Worm (Caenorhabditis elegans): ENCODE results near the gene oac-55.

oac-55 gene

DNA sequence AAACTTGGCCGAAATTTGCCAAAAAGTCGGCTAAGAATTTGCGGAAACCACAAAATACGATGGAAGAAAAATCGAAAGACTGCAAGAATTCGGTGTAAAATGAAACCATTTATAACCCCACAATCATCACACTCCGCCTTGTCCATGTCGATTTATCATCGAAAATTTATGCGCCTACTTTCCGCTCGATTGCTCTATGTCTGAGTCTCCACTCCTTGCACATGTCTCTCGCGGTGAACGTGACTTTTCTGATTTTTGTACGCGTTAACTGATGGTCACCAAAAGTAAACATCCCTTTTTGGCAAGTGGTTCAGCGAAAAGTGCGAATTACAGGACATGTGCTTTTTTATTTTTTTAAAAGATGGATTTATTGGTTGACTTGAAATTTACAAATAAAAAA is 16.0 kb downstream of the oac-55 start:
- TF ChIP-seq ceh-83 (GFP tag; optimal IDR thresholded peaks at IDR 0.05) (no peak), elt-1 (tag; optimal IDR thresholded peaks at IDR 0.05; ENCODE audit: borderline replicate concordance, insufficient read depth) (no peak), snpc-4 (tag; optimal IDR thresholded peaks at IDR 0.05) (no peak), drap-1 (GFP tag; optimal IDR thresholded peaks at IDR 0.05) (no peak), cnd-1 (tag; optimal IDR thresholded peaks at IDR 0.05) (no peak), nhr-28 (tag; optimal IDR thresholded peaks at IDR 0.05) (no peak), sptf-1 (tag; optimal IDR thresholded peaks at IDR 0.05) (no peak), mls-2 (tag; optimal IDR thresholded peaks at IDR 0.05) (no peak), flh-1 (GFP tag; optimal IDR thresholded peaks at IDR 0.05) (no peak), zip-8 (tag; optimal IDR thresholded peaks at IDR 0.05) (no peak)

- TF ChIP-seq tbx-8 (GFP tag; optimal IDR thresholded peaks at IDR 0.05) (no peak), bed-3 (GFP tag; optimal IDR thresholded peaks at IDR 0.05) (no peak), nhr-2 (tag; optimal IDR thresholded peaks at IDR 0.05) (no peak), flh-1 (GFP tag; optimal IDR thresholded peaks at IDR 0.05) (no peak), unc-120 (tag; optimal IDR thresholded peaks at IDR 0.05; ENCODE audit: poor library complexity, severe bottlenecking) (no peak), lin-32 (GFP tag; optimal IDR thresholded peaks at IDR 0.05) (no peak), ceh-83 (GFP tag; optimal IDR thresholded peaks at IDR 0.05) (no peak), unc-62 (GFP tag; optimal IDR thresholded peaks at IDR 0.05) (no peak), sptf-1 (tag; optimal IDR thresholded peaks at IDR 0.05) (no peak), zip-8 (tag; optimal IDR thresholded peaks at IDR 0.05) (no peak), ham-2 (GFP tag; optimal IDR thresholded peaks at IDR 0.05) (no peak), nhr-28 (tag; optimal IDR thresholded peaks at IDR 0.05) (no peak), snpc-4 (tag; optimal IDR thresholded peaks at IDR 0.05) (no peak), drap-1 (GFP tag; optimal IDR thresholded peaks at IDR 0.05) (no peak), sem-2 (GFP tag; optimal IDR thresholded peaks at IDR 0.05) (no peak), nhr-76 (tag; optimal IDR thresholded peaks at IDR 0.05) (no peak), ceh-39 (tag; optimal IDR thresholded peaks at IDR 0.05) (no peak)
These were observed 23.3 kb downstream of the oac-55 start, which contains the start of gene R08F11.1 for ce11 chrV:3784167-3784734. R08F11.1 (minus strand) TSS chrV:3784217.

ce11 chrV:3788538-3788937 is 27.6 kb downstream of the oac-55 start:
- TF ChIP-seq M03D4.4 (tag; optimal IDR thresholded peaks at IDR 0.05): no peak
- TF ChIP-seq bed-3 (GFP tag; optimal IDR thresholded peaks at IDR 0.05): no peak
- no peak for TF ChIP-seq ztf-11 (tag; optimal IDR thresholded peaks at IDR 0.05)

DNA sequence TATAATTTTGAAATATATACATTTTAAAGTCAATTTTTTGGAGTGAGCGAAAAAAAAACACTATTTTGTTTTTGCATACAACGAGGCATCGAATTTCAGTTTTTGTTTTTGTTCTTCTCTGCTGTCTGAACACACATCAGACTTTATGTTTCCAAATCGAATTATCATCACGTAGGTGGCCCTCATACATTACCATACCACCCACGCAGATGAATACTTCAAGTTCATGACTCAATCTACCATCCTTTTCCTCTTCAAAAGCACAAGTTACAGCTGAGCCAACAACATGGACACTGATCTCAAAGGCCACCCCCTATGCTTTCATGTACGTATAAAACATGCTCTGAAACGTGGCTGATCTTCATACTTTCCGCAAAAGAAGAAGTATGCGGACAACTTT is 28.8 kb downstream of the oac-55 start, which contains the start of gene R08F11.7:
TSS of gene R08F11.7 (plus strand) at position 301 of the 400 bp plus-strand sequence.
- TF ChIP-seq ztf-11 (tag; optimal IDR thresholded peaks at IDR 0.05) (no peak), sem-2 (GFP tag; optimal IDR thresholded peaks at IDR 0.05) (no peak), sptf-1 (tag; optimal IDR thresholded peaks at IDR 0.05) (no peak), zip-8 (tag; optimal IDR thresholded peaks at IDR 0.05) (no peak), nhr-237 (tag; optimal IDR thresholded peaks at IDR 0.05) (no peak), mab-5 (tag; optimal IDR thresholded peaks at IDR 0.05) (no peak), hlh-1 (tag; optimal IDR thresholded peaks at IDR 0.05) (no peak), snpc-4 (tag; optimal IDR thresholded peaks at IDR 0.05) (no peak), lin-13 (tag; optimal IDR thresholded peaks at IDR 0.05) (no peak), unc-39 (tag; optimal IDR thresholded peaks at IDR 0.05) (no peak), pha-4 (tag; optimal IDR thresholded peaks at IDR 0.05) (no peak), ces-1 (GFP tag; optimal IDR thresholded peaks at IDR 0.05) (no peak), nhr-28 (tag; optimal IDR thresholded peaks at IDR 0.05) (no peak), ceh-83 (GFP tag; optimal IDR thresholded peaks at IDR 0.05) (no peak), elt-1 (tag; optimal IDR thresholded peaks at IDR 0.05; ENCODE audit: borderline replicate concordance, insufficient read depth) (no peak), elt-3 (tag; optimal IDR thresholded peaks at IDR 0.05) (no peak), cnd-1 (tag; optimal IDR thresholded peaks at IDR 0.05) (no peak)

DNA sequence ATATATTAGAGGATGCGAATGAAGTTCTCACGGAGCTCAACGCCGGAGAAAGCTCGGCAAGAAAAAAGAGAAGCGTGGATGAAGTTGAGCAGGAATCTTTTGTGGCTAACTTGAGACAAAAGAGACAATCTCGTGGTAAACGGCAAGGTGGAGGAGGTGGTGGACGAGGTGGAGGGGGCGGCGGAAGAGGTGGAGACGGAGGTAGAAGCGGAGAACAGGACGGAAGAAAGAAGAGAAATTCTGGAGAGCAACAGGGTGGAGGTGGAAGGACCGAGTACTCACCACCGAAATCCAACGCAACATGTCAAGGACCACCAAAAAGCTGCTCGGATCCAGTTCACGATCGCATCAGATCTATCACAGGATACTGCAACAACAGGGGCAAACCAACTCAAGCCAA is 29.5 kb downstream of the oac-55 start:
- no peak for TF ChIP-seq mab-5 (tag; optimal IDR thresholded peaks at IDR 0.05)
- no peak for TF ChIP-seq unc-120 (tag; optimal IDR thresholded peaks at IDR 0.05; ENCODE audit: poor library complexity, severe bottlenecking)
- TF ChIP-seq ham-2 (GFP tag; optimal IDR thresholded peaks at IDR 0.05): no peak
- no peak for TF ChIP-seq sem-2 (GFP tag; optimal IDR thresholded peaks at IDR 0.05)

All from whole organism, mixed stage, embryonic.